Worm (Caenorhabditis elegans): ENCODE results near the gene srw-9.

srw-9 gene

DNA sequence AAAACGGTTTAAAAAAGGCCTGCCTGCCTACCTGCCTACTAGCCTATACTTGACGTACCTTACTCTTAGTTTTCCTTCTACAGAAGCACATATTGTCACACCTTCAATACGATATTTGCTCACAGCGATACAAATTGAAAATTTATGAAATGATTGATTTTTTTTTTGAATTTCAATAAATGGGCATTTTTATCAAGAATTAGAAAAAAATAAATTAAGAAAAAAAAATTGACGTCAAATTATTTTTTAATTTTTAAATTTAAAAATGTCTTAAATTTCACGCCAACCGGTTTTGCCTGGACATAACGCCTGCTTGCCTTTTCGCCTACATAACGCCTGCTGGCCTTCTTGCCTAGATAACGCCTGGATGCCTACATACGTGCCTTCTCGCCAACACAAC, 49.2 kb downstream of the srw-9 start, which contains the start of gene BE10.5:
Gene BE10.5 (minus strand): TSS at position 101 of the 400 bp plus-strand sequence.
- TF ChIP-seq unc-62 (GFP tag; optimal IDR thresholded peaks at IDR 0.05) (no peak), unc-55 (GFP tag; optimal IDR thresholded peaks at IDR 0.05) (no peak), lsy-2 (tag; optimal IDR thresholded peaks at IDR 0.05) (no peak), ceh-82 (tag; optimal IDR thresholded peaks at IDR 0.05) (no peak), nhr-25 (tag; optimal IDR thresholded peaks at IDR 0.05) (no peak), ama-1 (optimal IDR thresholded peaks at IDR 0.05) (no peak), ceh-16 (tag; optimal IDR thresholded peaks at IDR 0.05) (no peak), nhr-77 (tag; optimal IDR thresholded peaks at IDR 0.05) (no peak), egl-27 (tag; optimal IDR thresholded peaks at IDR 0.05) (no peak), sma-9 (GFP tag; optimal IDR thresholded peaks at IDR 0.05) (no peak), sma-9 (tag; optimal IDR thresholded peaks at IDR 0.05) (no peak), nhr-10 (tag; optimal IDR thresholded peaks at IDR 0.05) (no peak), elt-3 (tag; optimal IDR thresholded peaks at IDR 0.05) (no peak), aly-2 (tag; optimal IDR thresholded peaks at IDR 0.05) (no peak), sma-3 (GFP tag; optimal IDR thresholded peaks at IDR 0.05) (no peak), lin-11 (tag; optimal IDR thresholded peaks at IDR 0.05) (no peak), fos-1 (tag; optimal IDR thresholded peaks at IDR 0.05) (no peak), nhr-12 (tag; optimal IDR thresholded peaks at IDR 0.05) (no peak), gmeb-1 (tag; optimal IDR thresholded peaks at IDR 0.05) (no peak), mab-5 (tag; optimal IDR thresholded peaks at IDR 0.05) (no peak)

ce11 chrIII:12807726-12808125, 50.3 kb downstream of the srw-9 start, which contains the start of gene BE10.3:
TSS of gene BE10.3 (plus strand) at chrIII:12808026.
- TF ChIP-seq sem-4 (tag; optimal IDR thresholded peaks at IDR 0.05) (no peak), C34F6.9 (tag; optimal IDR thresholded peaks at IDR 0.05) (no peak), ztf-4 (tag; optimal IDR thresholded peaks at IDR 0.05) (no peak)

Measured in whole organism, L2 larva.